Fruit fly (Drosophila melanogaster): ENCODE data around the gene pasha.
A peak's percentile ranks its signal among the peaks of the same experiment; 100 is the strongest.

The pasha gene

DNA sequence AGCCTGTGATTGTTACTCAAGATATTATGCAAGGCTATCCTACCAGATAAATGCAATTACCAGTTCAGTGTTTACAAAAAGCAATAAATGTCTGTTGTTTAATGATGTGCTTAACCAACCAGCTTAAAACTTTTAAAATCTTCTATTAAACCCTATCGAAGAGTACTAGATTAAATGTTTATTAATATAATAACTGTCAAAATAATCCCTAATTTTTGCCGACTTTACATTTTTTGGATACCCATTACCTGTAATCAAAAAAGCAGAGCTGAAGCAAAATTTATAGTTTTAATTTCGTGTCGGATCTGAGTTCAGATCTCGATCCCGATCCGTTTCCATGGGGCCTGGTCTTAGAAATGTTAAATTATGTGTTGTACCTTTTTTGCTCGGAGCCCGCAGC lies 27.5 kb upstream of the pasha start, which contains the start of gene CG1638:
CG1638 (plus strand) TSS at position 301 of the 400 bp plus-strand sequence.
- no peak for TF ChIP-seq gl (tag; optimal IDR thresholded peaks at IDR 0.05)

DNA sequence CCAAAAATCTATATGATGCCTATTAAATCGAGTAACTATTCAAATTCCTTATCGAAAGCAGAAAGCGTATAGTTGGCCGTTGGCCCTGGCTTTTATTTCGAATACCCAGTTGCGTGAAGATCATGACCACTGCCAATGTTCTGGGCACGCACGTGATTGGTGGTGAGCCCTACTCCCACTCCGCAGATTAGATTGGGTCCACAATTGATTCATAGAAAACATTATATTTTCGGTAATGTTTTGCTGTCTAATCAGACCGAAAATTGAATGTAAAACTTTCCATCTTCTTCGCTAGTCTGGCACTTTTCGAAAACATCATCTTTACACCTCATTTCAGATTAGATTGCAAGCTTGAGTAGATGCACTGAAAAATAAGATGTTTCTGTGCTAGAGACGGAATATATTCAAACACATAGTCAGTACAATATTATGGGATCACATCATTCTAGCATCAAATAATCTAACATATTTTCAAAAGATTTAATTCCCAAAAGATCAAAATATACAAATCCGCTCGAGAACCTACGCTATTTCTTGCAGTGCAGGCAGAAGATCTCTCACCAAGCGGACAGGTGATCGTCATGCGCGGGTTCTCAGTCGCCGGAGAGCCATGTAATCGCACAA lies 25.4 kb upstream of the pasha start, which contains the start of gene CG1774:
CG1774 (plus strand) TSS at position 548 of the 624 bp plus-strand sequence.
- no peak for TF ChIP-seq gl (tag; optimal IDR thresholded peaks at IDR 0.05)
- peak; percentile 11 for TF ChIP-seq CG15710 (tag; optimal IDR thresholded peaks at IDR 0.05)
- TF ChIP-seq CG12605 (GFP tag; IDR thresholded peaks at IDR 0.05): peak; percentile 51
- peak; percentile 75 for TF ChIP-seq Ets98B (GFP tag; IDR thresholded peaks at IDR 0.05)
- no peak for TF ChIP-seq EcR (GFP tag; optimal IDR thresholded peaks at IDR 0.05)
- no peak for TF ChIP-seq CG34367 (tag; optimal IDR thresholded peaks at IDR 0.05)
- no peak for TF ChIP-seq Pif1A (GFP tag; optimal IDR thresholded peaks at IDR 0.05)
- TF ChIP-seq CG32121 (GFP tag; IDR thresholded peaks at IDR 0.05): peak; percentile 61; the same call in 1 of the 2 replicates
- peak; percentile 10 for TF ChIP-seq CG17806 (tag; optimal IDR thresholded peaks at IDR 0.05)
- no peak for TF ChIP-seq CG13204 (GFP tag; optimal IDR thresholded peaks at IDR 0.05)
- TF ChIP-seq CG4496 (GFP tag; IDR thresholded peaks at IDR 0.05): peak; percentile 82
- no peak for TF ChIP-seq Pif1B (GFP tag; optimal IDR thresholded peaks at IDR 0.05)
- TF ChIP-seq CG8159 (tag; optimal IDR thresholded peaks at IDR 0.05): no peak
- no peak for TF ChIP-seq CG9948 (tag; optimal IDR thresholded peaks at IDR 0.05)
- TF ChIP-seq fd96Ca (GFP tag; IDR thresholded peaks at IDR 0.05): peak; percentile 54; the same call in 2 of the 3 replicates
- no peak for TF ChIP-seq CG14655 (GFP tag; optimal IDR thresholded peaks at IDR 0.05)
- TF ChIP-seq CG8301 (tag; optimal IDR thresholded peaks at IDR 0.05): no peak
- no peak for TF ChIP-seq D1 (tag; optimal IDR thresholded peaks at IDR 0.05)
- TF ChIP-seq rn (GFP tag; IDR thresholded peaks at IDR 0.05): peak; percentile 25; the same call in 1 of the 2 replicates
- TF ChIP-seq Snoo (tag; optimal IDR thresholded peaks at IDR 0.05): peak; percentile 37
- TF ChIP-seq CG10348 (GFP tag; IDR thresholded peaks at IDR 0.05): no peak

DNA sequence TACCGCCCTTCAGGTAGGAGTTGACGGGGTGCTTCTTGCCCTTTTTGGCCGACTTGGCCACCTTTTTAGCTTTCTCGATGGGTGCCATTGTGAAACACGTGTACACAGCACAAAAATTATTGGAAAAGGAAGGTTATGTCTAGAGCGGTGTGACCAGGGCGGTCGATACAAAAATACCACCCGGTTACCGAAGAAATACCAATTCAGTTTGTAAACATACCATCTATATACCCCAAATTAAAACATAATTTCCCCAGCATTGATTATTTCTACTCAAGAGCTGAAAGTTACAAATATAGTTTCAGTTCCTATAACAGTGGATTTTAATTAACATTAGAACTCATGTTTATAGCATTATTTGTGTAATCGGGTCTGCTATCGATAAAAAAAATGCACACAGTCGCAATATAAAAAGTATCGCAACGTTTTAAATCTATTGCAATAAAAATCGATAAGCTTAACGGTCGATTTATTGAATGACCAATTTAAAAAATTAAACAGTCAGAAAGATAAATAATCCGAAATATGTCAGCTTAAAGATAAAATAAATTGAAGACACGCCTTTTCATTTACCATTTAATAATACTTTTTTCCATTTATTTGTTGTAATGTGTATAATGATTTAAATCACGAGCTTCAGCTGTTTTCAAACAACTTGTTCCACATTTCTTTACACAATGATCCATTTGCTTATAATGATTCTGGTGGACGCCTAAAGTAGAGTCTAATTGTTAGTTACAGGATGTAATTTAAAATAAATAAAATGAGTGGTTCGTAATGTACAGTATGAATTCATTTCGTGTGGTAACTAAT lies 21.5 kb upstream of the pasha start, which contains the start of gene RpL6:
RpL6 (minus strand) TSS at position 134 of the 813 bp plus-strand sequence.
- TF ChIP-seq Snoo (tag; optimal IDR thresholded peaks at IDR 0.05) (no peak), CG8159 (tag; optimal IDR thresholded peaks at IDR 0.05) (no peak), EcR (GFP tag; optimal IDR thresholded peaks at IDR 0.05) (no peak), CG12605 (GFP tag; IDR thresholded peaks at IDR 0.05) (no peak), CG13204 (GFP tag; optimal IDR thresholded peaks at IDR 0.05) (no peak), CG10348 (GFP tag; IDR thresholded peaks at IDR 0.05) (no peak)

- TF ChIP-seq CG8159 (tag; optimal IDR thresholded peaks at IDR 0.05) (no peak), CG9948 (tag; optimal IDR thresholded peaks at IDR 0.05) (no peak), CG14655 (GFP tag; optimal IDR thresholded peaks at IDR 0.05) (no peak), CG32121 (GFP tag; IDR thresholded peaks at IDR 0.05) (no peak), EcR (GFP tag; optimal IDR thresholded peaks at IDR 0.05) (no peak), CG15710 (tag; optimal IDR thresholded peaks at IDR 0.05) (no peak), CG12605 (GFP tag; IDR thresholded peaks at IDR 0.05) (no peak), CG10348 (GFP tag; IDR thresholded peaks at IDR 0.05) (no peak), CG8301 (tag; optimal IDR thresholded peaks at IDR 0.05) (no peak), Pif1A (GFP tag; optimal IDR thresholded peaks at IDR 0.05) (no peak), CG13204 (GFP tag; optimal IDR thresholded peaks at IDR 0.05) (no peak), Pif1B (GFP tag; optimal IDR thresholded peaks at IDR 0.05) (no peak), Ets98B (GFP tag; IDR thresholded peaks at IDR 0.05) (no peak), fd96Ca (GFP tag; IDR thresholded peaks at IDR 0.05) (no peak), rn (GFP tag; IDR thresholded peaks at IDR 0.05) (no peak), CG4496 (GFP tag; IDR thresholded peaks at IDR 0.05) (no peak), D1 (tag; optimal IDR thresholded peaks at IDR 0.05) (no peak), Snoo (tag; optimal IDR thresholded peaks at IDR 0.05) (no peak), CG34367 (tag; optimal IDR thresholded peaks at IDR 0.05) (no peak)
Observed at dm6 chr3R:31597736-31598431, 19.9 kb upstream of the pasha start.

- TF ChIP-seq Ets98B (GFP tag; IDR thresholded peaks at IDR 0.05) (no peak), CG4496 (GFP tag; IDR thresholded peaks at IDR 0.05) (0 out of 3 replicates have a peak, but pooled peaks have one; percentile 17)
Observed at dm6 chr3R:31599538-31600313, 18.1 kb upstream of the pasha start.
